Worm (Caenorhabditis elegans) whole organism, mixed stage, embryonic: ENCODE results near the gene T07F10.5.

Experiments used
- M03D4.4 ChIP-seq: sonication (generic microtip); optimal IDR thresholded peaks from 2 replicates; lab custom pipeline; 2017; ENCODE audit warnings: mild to moderate bottlenecking, missing genetic modification characterization, missing compliant biosample characterization
- bed-3 ChIP-seq: fragments of 200-800 bp; sonication (Bioruptor generic); optimal IDR thresholded peaks from 3 replicates; lab custom pipeline; 2018; ENCODE audit warnings: mild to moderate bottlenecking, missing genetic modification characterization, moderate library complexity, missing compliant biosample characterization
- blmp-1 ChIP-seq: fragments of 150-350 bp; optimal IDR thresholded peaks from 2 replicates; lab custom pipeline; 2014; ENCODE audit warnings: missing biosample characterization, missing genetic modification characterization
- ceh-39 ChIP-seq: fragments of 150-350 bp; optimal IDR thresholded peaks from 2 replicates; lab custom pipeline; 2014; ENCODE audit warnings: missing biosample characterization, missing genetic modification characterization
- ceh-43 ChIP-seq: fragments of 200-800 bp; sonication (Bioruptor generic); optimal IDR thresholded peaks from 2 replicates; lab custom pipeline; 2018; ENCODE audit warnings: mild to moderate bottlenecking, missing genetic modification characterization, moderate library complexity, missing compliant biosample characterization
- ceh-83 ChIP-seq: fragments of 200-800 bp; sonication (Bioruptor generic); optimal IDR thresholded peaks from 2 replicates; lab custom pipeline; 2018; ENCODE audit warnings: mild to moderate bottlenecking, missing genetic modification characterization, missing compliant biosample characterization
- ces-1 ChIP-seq: fragments of 150-350 bp; optimal IDR thresholded peaks from 2 replicates; lab custom pipeline; 2014; ENCODE audit warnings: missing biosample characterization, missing genetic modification reagents, missing genetic modification characterization
- cnd-1 ChIP-seq: fragments of 200-800 bp; sonication (Bioruptor generic); optimal IDR thresholded peaks from 2 replicates; lab custom pipeline; 2018; ENCODE audit warnings: mild to moderate bottlenecking, missing genetic modification characterization, missing compliant biosample characterization
- drap-1 ChIP-seq: fragments of 200-800 bp; sonication (Bioruptor generic); optimal IDR thresholded peaks from 3 replicates; lab custom pipeline; 2018; ENCODE audit warnings: mild to moderate bottlenecking, missing genetic modification characterization, missing compliant biosample characterization
- elt-3 ChIP-seq: fragments of 150-350 bp; optimal IDR thresholded peaks from 2 replicates; lab custom pipeline; 2014; ENCODE audit warnings: missing biosample characterization, missing genetic modification characterization
- flh-1 ChIP-seq: fragments of 200-800 bp; sonication (Bioruptor generic); optimal IDR thresholded peaks from 2 replicates; lab custom pipeline; 2018; ENCODE audit warnings: mild to moderate bottlenecking, missing genetic modification characterization, moderate library complexity, missing compliant biosample characterization
- ham-2 ChIP-seq: fragments of 200-800 bp; sonication (Bioruptor generic); optimal IDR thresholded peaks from 2 replicates; lab custom pipeline; 2018; ENCODE audit warnings: mild to moderate bottlenecking, missing genetic modification characterization, missing compliant biosample characterization
- hlh-1 ChIP-seq: fragments of 150-350 bp; optimal IDR thresholded peaks from 2 replicates; lab custom pipeline; 2014; ENCODE audit warnings: missing biosample characterization, missing genetic modification reagents, missing genetic modification characterization
- lin-32 ChIP-seq: fragments of 200-800 bp; sonication (Bioruptor generic); optimal IDR thresholded peaks from 2 replicates; lab custom pipeline; 2018; ENCODE audit warnings: mild to moderate bottlenecking, missing genetic modification characterization, missing compliant biosample characterization
- lsy-2 ChIP-seq: fragments of 150-350 bp; optimal IDR thresholded peaks from 2 replicates; lab custom pipeline; 2014; ENCODE audit warnings: missing biosample characterization, missing genetic modification characterization
- mep-1 ChIP-seq: fragments of 150-350 bp; optimal IDR thresholded peaks from 2 replicates; lab custom pipeline; 2017; ENCODE audit warnings: missing biosample characterization, missing genetic modification reagents, missing genetic modification characterization, inconsistent platforms
- mls-2 ChIP-seq: sonication (generic microtip); optimal IDR thresholded peaks from 2 replicates; lab custom pipeline; 2016; ENCODE audit warnings: mild to moderate bottlenecking, missing genetic modification characterization, moderate library complexity, missing compliant biosample characterization
- nhr-12 ChIP-seq: fragments of 150-350 bp; optimal IDR thresholded peaks from 2 replicates; lab custom pipeline; 2014; ENCODE audit warnings: missing biosample characterization, missing genetic modification characterization
- nhr-2 ChIP-seq: fragments of 150-350 bp; optimal IDR thresholded peaks from 2 replicates; lab custom pipeline; 2014; ENCODE audit warnings: missing biosample characterization, missing genetic modification characterization
- nhr-237 ChIP-seq: fragments of 150-350 bp; optimal IDR thresholded peaks from 2 replicates; lab custom pipeline; 2014; ENCODE audit warnings: missing biosample characterization, missing genetic modification characterization
- nhr-28 ChIP-seq: fragments of 150-350 bp; optimal IDR thresholded peaks from 2 replicates; lab custom pipeline; 2014; ENCODE audit warnings: missing biosample characterization, missing genetic modification characterization
- nhr-76 ChIP-seq: sonication (generic microtip); optimal IDR thresholded peaks from 2 replicates; lab custom pipeline; 2017; ENCODE audit warnings: missing biosample characterization, missing genetic modification characterization
- pha-4 ChIP-seq: fragments of 150-350 bp; optimal IDR thresholded peaks from 2 replicates; lab custom pipeline; 2018; ENCODE audit warnings: missing biosample characterization, missing genetic modification reagents, missing genetic modification characterization
- sem-2 ChIP-seq: fragments of 200-800 bp; sonication (Bioruptor generic); optimal IDR thresholded peaks from 2 replicates; lab custom pipeline; 2018; ENCODE audit warnings: mild to moderate bottlenecking, missing genetic modification characterization, missing compliant biosample characterization
- snpc-4 ChIP-seq: fragments of 150-350 bp; optimal IDR thresholded peaks from 2 replicates; lab custom pipeline; 2014; ENCODE audit warnings: missing biosample characterization, missing genetic modification characterization
- sptf-1 ChIP-seq: sonication (generic microtip); optimal IDR thresholded peaks from 2 replicates; lab custom pipeline; 2017; ENCODE audit warnings: mild to moderate bottlenecking, missing genetic modification characterization, moderate library complexity, missing compliant biosample characterization
- tbx-8 ChIP-seq: fragments of 200-800 bp; sonication (Bioruptor generic); optimal IDR thresholded peaks from 2 replicates; lab custom pipeline; 2018; ENCODE audit warnings: mild to moderate bottlenecking, missing genetic modification characterization, moderate library complexity, missing compliant biosample characterization
- unc-120 ChIP-seq: sonication (generic microtip); optimal IDR thresholded peaks from 2 replicates; lab custom pipeline; 2017; ENCODE audit warnings: missing genetic modification characterization, missing compliant biosample characterization; ENCODE audit not compliant: poor library complexity, severe bottlenecking
- unc-39 ChIP-seq: fragments of 150-350 bp; optimal IDR thresholded peaks from 2 replicates; lab custom pipeline; 2014; ENCODE audit warnings: missing biosample characterization, missing genetic modification characterization
- unc-62 ChIP-seq: fragments of 150-350 bp; optimal IDR thresholded peaks from 2 replicates; lab custom pipeline; 2014; ENCODE audit warnings: missing biosample characterization, missing genetic modification reagents, missing genetic modification characterization
- zip-8 ChIP-seq: fragments of 150-350 bp; optimal IDR thresholded peaks from 2 replicates; lab custom pipeline; 2014; ENCODE audit warnings: missing biosample characterization, missing genetic modification characterization
- ztf-11 ChIP-seq: fragments of 150-350 bp; optimal IDR thresholded peaks from 2 replicates; lab custom pipeline; 2014; ENCODE audit warnings: missing biosample characterization, missing genetic modification characterization

Gene T07F10.5

DNA sequence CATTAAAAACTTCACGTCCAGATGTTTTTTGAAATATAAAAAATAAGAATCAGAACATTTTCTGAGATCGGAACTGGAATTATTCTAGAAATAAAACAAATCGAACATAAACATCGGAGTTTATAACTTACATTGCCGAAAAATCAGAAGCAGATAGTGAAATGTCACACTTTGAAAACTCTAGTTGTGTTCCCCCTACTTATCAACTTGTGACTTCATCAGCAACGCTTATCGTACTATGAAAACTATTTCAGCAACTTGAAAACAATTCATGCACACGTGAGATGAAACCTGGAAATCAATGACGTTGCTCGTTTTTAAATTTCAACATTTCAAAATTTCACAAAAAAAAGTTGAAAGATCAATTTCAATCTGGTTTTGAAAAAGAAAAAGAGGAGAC lies 11.0 kb downstream of the T07F10.5 start:
- TF ChIP-seq ceh-43 (GFP tag; lab: Kevin White, UChicago) (no peak), sem-2 (GFP tag; lab: Kevin White, UChicago) (no peak), unc-39 (no peak), mls-2 (no peak), pha-4 (no peak), unc-120 (no peak), snpc-4 (tag; lab: Kevin White, UChicago) (no peak), blmp-1 (tag; lab: Kevin White, UChicago) (no peak), drap-1 (GFP tag; lab: Kevin White, UChicago) (no peak), lsy-2 (tag; lab: Kevin White, UChicago) (no peak), ces-1 (GFP tag; lab: Kevin White, UChicago) (no peak), tbx-8 (no peak), sptf-1 (tag; lab: Kevin White, UChicago) (no peak), nhr-28 (no peak), ztf-11 (tag; lab: Kevin White, UChicago) (no peak), unc-62 (GFP tag; lab: Kevin White, UChicago) (no peak), ceh-83 (GFP tag; lab: Kevin White, UChicago) (no peak), nhr-12 (no peak), elt-3 (tag; lab: Kevin White, UChicago) (no peak), ham-2 (GFP tag; lab: Kevin White, UChicago) (no peak)

DNA sequence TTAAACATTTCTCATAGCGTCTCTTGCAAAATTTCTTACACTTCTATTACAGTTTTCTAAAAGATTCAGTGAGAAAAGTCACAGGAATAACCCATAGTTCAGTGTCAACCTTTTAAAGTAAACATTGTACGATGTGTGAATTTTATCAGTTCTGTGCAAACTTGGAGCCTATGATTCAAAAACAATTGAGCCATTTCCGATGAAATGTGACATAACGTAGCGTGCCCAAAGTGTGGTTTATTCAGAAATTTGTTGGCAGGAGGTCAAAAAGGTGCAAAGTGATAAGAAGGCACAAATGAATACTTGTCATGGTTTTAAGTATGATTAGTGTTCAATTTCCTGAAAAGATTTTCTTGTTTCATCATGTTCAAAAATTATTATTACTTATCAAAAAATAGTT lies 11.9 kb downstream of the T07F10.5 start:
- TF ChIP-seq ces-1 (GFP tag; lab: Kevin White, UChicago) (no peak), cnd-1 (tag; lab: Kevin White, UChicago) (no peak), unc-39 (no peak), ceh-43 (GFP tag; lab: Kevin White, UChicago) (no peak), nhr-76 (no peak), mep-1 (tag; lab: Kevin White, UChicago) (no peak), pha-4 (no peak), sem-2 (GFP tag; lab: Kevin White, UChicago) (no peak), nhr-12 (no peak)

DNA sequence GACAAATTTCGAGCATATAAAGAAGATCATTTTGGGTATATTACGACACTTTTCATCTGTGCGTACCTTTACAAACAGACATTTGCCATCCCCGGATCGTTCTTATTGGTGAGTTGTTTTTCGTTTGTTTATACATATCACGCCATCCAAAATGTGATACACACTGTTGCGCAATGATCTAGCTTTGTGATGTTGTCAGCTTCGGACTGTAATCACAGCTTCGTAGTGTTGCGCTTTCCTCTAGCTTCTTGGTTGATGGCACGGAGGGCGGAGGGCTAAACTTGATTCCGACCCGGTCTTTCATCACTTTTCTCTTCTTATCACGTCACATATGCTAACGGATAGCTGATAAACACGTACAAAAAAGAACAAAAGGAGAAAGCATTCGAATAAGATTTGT lies 13.6 kb downstream of the T07F10.5 start:
- TF ChIP-seq zip-8 (tag; lab: Kevin White, UChicago) = peak; percentile 79
- no peak for TF ChIP-seq lsy-2 (tag; lab: Kevin White, UChicago)

DNA sequence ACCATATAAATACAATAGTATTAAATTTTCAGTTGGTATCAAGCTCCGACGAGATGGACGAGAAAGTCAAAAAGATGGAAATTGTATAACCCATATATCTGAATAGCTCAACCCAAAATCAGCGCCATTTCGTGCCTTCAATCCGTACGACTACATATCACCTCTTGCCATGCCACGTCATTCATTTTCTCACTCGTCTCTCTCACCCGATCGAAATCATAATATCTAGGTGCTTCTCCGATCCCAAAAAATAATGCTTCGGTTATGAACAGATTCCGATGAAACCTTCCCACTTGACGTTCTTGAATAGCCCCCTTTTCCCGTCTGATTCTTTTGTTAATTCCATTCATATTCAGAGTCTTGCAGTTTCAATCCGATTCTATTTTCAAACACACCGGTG lies 15.7 kb downstream of the T07F10.5 start:
- TF ChIP-seq nhr-237 (tag; lab: Kevin White, UChicago) (no peak), ham-2 (GFP tag; lab: Kevin White, UChicago) (no peak), ces-1 (GFP tag; lab: Kevin White, UChicago) (no peak)

DNA sequence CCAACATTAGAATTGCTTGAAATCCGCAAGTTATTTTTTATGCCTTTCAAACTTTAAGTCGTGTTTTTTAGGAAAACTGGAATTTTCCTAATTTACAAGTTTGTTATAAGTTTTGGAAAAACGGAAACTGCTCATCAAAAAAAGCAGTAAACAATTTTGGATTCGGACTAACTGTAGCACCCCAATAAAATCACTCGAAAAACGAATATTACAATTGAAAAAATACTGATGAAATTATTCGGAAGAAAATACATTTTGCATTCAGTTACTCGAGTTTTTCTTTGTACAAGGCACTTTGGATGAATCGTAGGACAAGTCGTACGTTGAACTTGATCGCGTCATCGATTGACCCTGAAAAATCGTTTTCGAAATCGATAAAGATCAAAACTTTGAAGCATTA lies 16.7 kb downstream of the T07F10.5 start:
- no peak for TF ChIP-seq nhr-28
- no peak for TF ChIP-seq ceh-43 (GFP tag; lab: Kevin White, UChicago)
- no peak for TF ChIP-seq bed-3 (GFP tag; lab: Kevin White, UChicago)
- TF ChIP-seq sem-2 (GFP tag; lab: Kevin White, UChicago) = no peak
- no peak for TF ChIP-seq mls-2
- TF ChIP-seq mep-1 (tag; lab: Kevin White, UChicago) = no peak
- no peak for TF ChIP-seq lin-32 (GFP tag; lab: Kevin White, UChicago)
- TF ChIP-seq nhr-2 (tag; lab: Kevin White, UChicago) = no peak
- no peak for TF ChIP-seq M03D4.4
- no peak for TF ChIP-seq ham-2 (GFP tag; lab: Kevin White, UChicago)
- no peak for TF ChIP-seq unc-39
- no peak for TF ChIP-seq ceh-83 (GFP tag; lab: Kevin White, UChicago)
- no peak for TF ChIP-seq zip-8 (tag; lab: Kevin White, UChicago)

DNA sequence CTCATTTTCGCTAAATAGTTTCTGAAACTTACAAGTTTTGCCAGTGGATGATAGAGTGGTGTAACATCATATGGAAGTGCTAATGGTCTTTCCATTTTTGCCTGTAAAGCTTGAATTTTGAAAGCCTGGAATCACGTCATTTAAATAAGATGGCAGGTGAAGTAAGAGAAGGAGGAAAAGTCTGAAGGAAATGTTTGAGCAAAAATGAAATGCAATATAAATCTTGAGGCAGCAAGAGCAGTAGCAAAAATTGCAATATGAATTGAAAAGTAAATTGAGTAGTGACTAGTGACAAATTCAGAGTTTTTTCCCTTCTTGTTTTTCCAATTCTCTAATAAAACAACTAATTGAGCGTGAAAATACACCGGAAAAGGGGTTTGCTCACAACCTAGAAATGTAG lies 20.1 kb downstream of the T07F10.5 start, which contains the start of gene glb-24:
Gene glb-24 (minus strand): TSS at position 101 of the 400 bp plus-strand sequence.
- TF ChIP-seq hlh-1 (tag; lab: Kevin White, UChicago) (no peak), zip-8 (tag; lab: Kevin White, UChicago) (no peak), mls-2 (no peak), ceh-39 (tag; lab: Kevin White, UChicago) (no peak), M03D4.4 (no peak), ham-2 (GFP tag; lab: Kevin White, UChicago) (no peak), unc-120 (no peak), lsy-2 (tag; lab: Kevin White, UChicago) (no peak), ceh-43 (GFP tag; lab: Kevin White, UChicago) (no peak), flh-1 (GFP tag; lab: Kevin White, UChicago) (no peak), lin-32 (GFP tag; lab: Kevin White, UChicago) (no peak), tbx-8 (no peak), elt-3 (tag; lab: Kevin White, UChicago) (no peak), blmp-1 (tag; lab: Kevin White, UChicago) (no peak), snpc-4 (tag; lab: Kevin White, UChicago) (no peak), nhr-2 (tag; lab: Kevin White, UChicago) (no peak)
